Fruit fly (Drosophila melanogaster): ENCODE data around the gene RNaseX25.
A peak's percentile ranks its signal among the peaks of the same experiment; 100 is the strongest.

DNA sequence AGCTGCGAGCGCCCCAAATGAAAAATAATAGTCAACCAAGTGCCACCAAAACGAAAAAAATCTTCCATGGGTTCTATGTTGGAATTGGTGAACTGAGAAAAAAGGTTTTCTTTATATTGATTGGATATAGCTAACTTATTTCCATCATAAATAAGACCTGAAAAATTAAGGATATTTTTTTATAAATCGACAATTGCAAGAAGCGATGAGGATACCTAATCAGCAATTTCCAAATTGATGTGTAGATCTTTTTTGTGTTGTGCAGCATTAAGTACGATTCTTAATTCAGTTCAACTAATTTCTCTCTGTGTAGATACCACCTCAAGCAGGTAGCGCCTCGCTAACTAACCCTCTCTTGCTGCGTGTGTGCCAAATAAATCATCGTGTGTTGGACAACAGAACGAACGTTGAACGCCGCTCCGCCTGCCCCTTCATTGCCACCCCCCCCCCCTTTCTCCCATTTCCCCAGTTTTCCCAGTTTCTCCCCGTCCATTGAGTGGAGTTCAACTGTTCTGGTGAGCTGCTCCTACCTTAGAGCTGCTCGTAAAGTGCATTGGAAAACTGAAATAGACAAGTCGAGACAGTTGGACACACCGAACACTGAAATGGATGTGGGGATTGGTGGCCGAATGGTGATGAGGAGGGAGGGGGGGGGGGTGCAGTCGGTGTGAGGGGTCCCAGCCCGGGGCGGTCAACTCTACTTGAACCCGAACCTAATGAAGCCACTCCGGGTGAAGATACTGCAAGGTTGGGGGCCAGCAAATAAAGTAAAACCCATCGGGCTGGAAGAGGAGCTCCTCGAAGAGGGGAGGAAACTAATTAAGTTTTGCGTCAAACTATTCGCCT is 18.7 kb downstream of the RNaseX25 start:
- no peak for TF ChIP-seq CG16779 (GFP tag; IDR thresholded peaks at IDR 0.05)
- no peak for TF ChIP-seq CG7372 (GFP tag; IDR thresholded peaks at IDR 0.05)
- TF ChIP-seq CG9609 (GFP tag; optimal IDR thresholded peaks at IDR 0.05), result no peak
- peak; percentile 59 for TF ChIP-seq CG18764 (GFP tag; optimal IDR thresholded peaks at IDR 0.05)
- TF ChIP-seq kah (GFP tag; optimal IDR thresholded peaks at IDR 0.05), result peak; percentile 17
- no peak for TF ChIP-seq Dref (GFP tag; IDR thresholded peaks at IDR 0.05)
- peak; percentile 93 for TF ChIP-seq CG18262 (tag; optimal IDR thresholded peaks at IDR 0.05)
- TF ChIP-seq NK7.1 (GFP tag; optimal IDR thresholded peaks at IDR 0.05), result peak; percentile 31
- peak; percentile 29 for TF ChIP-seq Deaf1 (tag; optimal IDR thresholded peaks at IDR 0.05)
- no peak for TF ChIP-seq bab2 (GFP tag; optimal IDR thresholded peaks at IDR 0.05)
- no peak for TF ChIP-seq CG15479 (GFP tag; optimal IDR thresholded peaks at IDR 0.05)
- TF ChIP-seq CG10321 (GFP tag; IDR thresholded peaks at IDR 0.05), result no peak
- no peak for TF ChIP-seq CG12071 (GFP tag; optimal IDR thresholded peaks at IDR 0.05)

Measured in whole organism, embryonic.